Worm (Caenorhabditis elegans): ENCODE data around the gene nos-3.

- no peak for TF ChIP-seq sea-2 (GFP tag; optimal IDR thresholded peaks at IDR 0.05)
- TF ChIP-seq elt-1 (tag; optimal IDR thresholded peaks at IDR 0.05), result no peak
- no peak for TF ChIP-seq nhr-12 (tag; optimal IDR thresholded peaks at IDR 0.05)
- no peak for TF ChIP-seq nhr-11 (tag; optimal IDR thresholded peaks at IDR 0.05)
- TF ChIP-seq ztf-11 (tag; optimal IDR thresholded peaks at IDR 0.05), result no peak
- TF ChIP-seq ceh-28 (tag; optimal IDR thresholded peaks at IDR 0.05), result no peak
- no peak for TF ChIP-seq mdl-1 (tag; optimal IDR thresholded peaks at IDR 0.05)
- no peak for TF ChIP-seq unc-62 (GFP tag; optimal IDR thresholded peaks at IDR 0.05)
- no peak for TF ChIP-seq ama-1 (optimal IDR thresholded peaks at IDR 0.05)
- no peak for TF ChIP-seq pqm-1 (tag; optimal IDR thresholded peaks at IDR 0.05)
- TF ChIP-seq nhr-237 (tag; optimal IDR thresholded peaks at IDR 0.05), result no peak
- no peak for TF ChIP-seq ztf-4 (tag; optimal IDR thresholded peaks at IDR 0.05)
- TF ChIP-seq zag-1 (tag; optimal IDR thresholded peaks at IDR 0.05), result no peak
- no peak for TF ChIP-seq nhr-28 (tag; optimal IDR thresholded peaks at IDR 0.05)
Observed at ce11 chrII:9704746-9705145, 41.4 kb upstream of the nos-3 start, which contains the start of gene Y53C12A.10.
